Worm (Caenorhabditis elegans): Measurements from ENCODE around the gene nlp-66.

The nlp-66 gene

ce11 chrX:11116723-11117122, at the start of gene nlp-66:
nlp-66 (minus strand) TSS chrX:11116823.
- TF ChIP-seq nhr-76 (tag; optimal IDR thresholded peaks at IDR 0.05) (no peak), F26F4.8 (GFP tag; conservative IDR thresholded peaks at IDR 0.05) (no peak), madf-9 (GFP tag; conservative IDR thresholded peaks at IDR 0.05) (no peak), ceh-44 (GFP tag; IDR thresholded peaks at IDR 0.05) (no peak), unc-39 (tag; optimal IDR thresholded peaks at IDR 0.05) (no peak), unc-130 (GFP tag; optimal IDR thresholded peaks at IDR 0.05) (no peak), hlh-11 (tag; optimal IDR thresholded peaks at IDR 0.05) (no peak), Y105C5A.15 (GFP tag; IDR thresholded peaks at IDR 0.05) (no peak), lin-39 (tag; optimal IDR thresholded peaks at IDR 0.05) (no peak), attf-4 (tag; optimal IDR thresholded peaks at IDR 0.05) (no peak)

- TF ChIP-seq spr-3 (GFP tag; optimal IDR thresholded peaks at IDR 0.05) (peak; percentile 24), daf-12 (tag; optimal IDR thresholded peaks at IDR 0.05) (no peak), lin-38 (GFP tag; IDR thresholded peaks at IDR 0.05) (no peak), Y75B8A.6 (GFP tag; IDR thresholded peaks at IDR 0.05) (no peak), dmd-8 (GFP tag; IDR thresholded peaks at IDR 0.05) (no peak; the same call in 1 of the 2 replicates), lin-39 (tag; optimal IDR thresholded peaks at IDR 0.05) (no peak), nhr-77 (tag; optimal IDR thresholded peaks at IDR 0.05) (no peak), duxl-1 (tag; optimal IDR thresholded peaks at IDR 0.05; ENCODE audit: poor library complexity) (peak; percentile 39), mxl-3 (GFP tag; optimal IDR thresholded peaks at IDR 0.05) (no peak), egl-27 (tag; optimal IDR thresholded peaks at IDR 0.05) (no peak), rbr-2 (tag; optimal IDR thresholded peaks at IDR 0.05) (peak; percentile 15), set-16 (GFP tag; IDR thresholded peaks at IDR 0.05) (no peak), F26F4.8 (GFP tag; conservative IDR thresholded peaks at IDR 0.05) (peak; percentile 67), F49E8.2 (tag; optimal IDR thresholded peaks at IDR 0.05; ENCODE audit: borderline replicate concordance) (no peak), mes-2 (tag; optimal IDR thresholded peaks at IDR 0.05; ENCODE audit: poor library complexity, severe bottlenecking) (no peak), lin-1 (GFP tag; IDR thresholded peaks at IDR 0.05) (no peak), zip-2 (tag; optimal IDR thresholded peaks at IDR 0.05) (no peak), hlh-30 (tag; optimal IDR thresholded peaks at IDR 0.05; ENCODE audit: insufficient read depth) (no peak), nhr-28 (tag; optimal IDR thresholded peaks at IDR 0.05) (no peak), daf-8 (GFP tag; IDR thresholded peaks at IDR 0.05) (no peak), Y105C5A.15 (GFP tag; IDR thresholded peaks at IDR 0.05) (peak; percentile 62; the same call in 1 of the 2 replicates), egl-43 (GFP tag; IDR thresholded peaks at IDR 0.05) (no peak), saeg-2 (GFP tag; IDR thresholded peaks at IDR 0.05) (0 out of 2 replicates have a peak, but pooled peaks have one; percentile 34), aha-1 (tag) (peak; percentile 40), nhr-76 (tag; optimal IDR thresholded peaks at IDR 0.05) (no peak), ceh-44 (GFP tag; IDR thresholded peaks at IDR 0.05) (no peak), pqm-1 (tag; optimal IDR thresholded peaks at IDR 0.05) (no peak), ztf-7 (tag; optimal IDR thresholded peaks at IDR 0.05) (no peak), ctbp-1 (GFP tag; IDR thresholded peaks at IDR 0.05) (peak; percentile 56; the same call in 1 of the 2 replicates), dmd-9 (GFP tag; IDR thresholded peaks at IDR 0.05) (no peak), pha-4 (GFP tag; IDR thresholded peaks at IDR 0.05) (peak; percentile 41; the same call in 1 of the 2 replicates), pha-4 (tag; optimal IDR thresholded peaks at IDR 0.05) (no peak), tra-1 (GFP tag; IDR thresholded peaks at IDR 0.05) (peak; percentile 17), mdl-1 (tag; optimal IDR thresholded peaks at IDR 0.05) (no peak), ZK337.2 (GFP tag; IDR thresholded peaks at IDR 0.05) (no peak), lin-13 (GFP tag; optimal IDR thresholded peaks at IDR 0.05) (no peak), tag-97 (GFP tag; IDR thresholded peaks at IDR 0.05) (0 out of 2 replicates have a peak, but pooled peaks have one; percentile 53), mdt-29 (GFP tag; IDR thresholded peaks at IDR 0.05) (peak; percentile 36; the same call in 1 of the 2 replicates), ZK546.5 (tag; optimal IDR thresholded peaks at IDR 0.05) (no peak), nhr-11 (tag; optimal IDR thresholded peaks at IDR 0.05) (no peak), snpc-1.2 (GFP tag; IDR thresholded peaks at IDR 0.05) (no peak; the same call in none of the 2 replicates), nhr-41 (GFP tag; IDR thresholded peaks at IDR 0.05) (no peak), madf-5 (GFP tag; IDR thresholded peaks at IDR 0.05) (peak; percentile 25 to 63; a peak in 1 of 4 replicates)
Observed at ce11 chrX:11162778-11163584, 46.4 kb upstream of the nlp-66 start.
